Fruit fly (Drosophila melanogaster): Measurements from ENCODE around the gene Madm.

DNA sequence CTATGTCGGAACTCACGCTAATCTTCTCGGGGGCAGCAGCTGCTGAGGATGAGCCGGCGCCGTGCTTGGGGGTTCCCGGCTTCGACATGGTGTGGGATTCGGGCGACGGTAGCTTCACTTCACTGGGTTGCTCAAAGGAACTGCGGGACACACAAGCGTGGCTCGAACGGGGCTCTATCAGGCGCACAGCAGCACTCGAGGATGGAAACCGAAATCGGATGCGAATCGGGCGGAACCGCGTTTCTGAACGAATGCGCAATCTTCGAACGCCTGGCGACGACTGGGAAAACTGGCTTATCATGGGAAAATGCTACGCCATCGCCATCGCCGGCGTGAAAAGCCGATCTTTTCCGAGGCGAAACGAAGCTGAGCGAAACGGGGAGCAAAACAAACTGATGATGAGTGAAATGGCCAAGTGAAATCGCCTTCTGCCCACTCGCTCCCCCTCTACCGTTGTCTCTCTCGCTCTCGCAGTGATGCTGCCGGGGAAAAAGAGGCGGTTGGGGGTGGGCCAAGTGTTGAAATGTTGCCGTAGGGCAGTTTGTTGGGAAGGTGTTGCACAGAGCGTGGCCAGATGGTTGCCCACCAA is 29.4 kb downstream of the Madm start:
- TF ChIP-seq CG14655 (GFP tag; optimal IDR thresholded peaks at IDR 0.05) = no peak
- no peak for TF ChIP-seq Pif1A (GFP tag; optimal IDR thresholded peaks at IDR 0.05)
- no peak for TF ChIP-seq CG32121 (GFP tag; IDR thresholded peaks at IDR 0.05)

Data from whole organism, pupa.